Worm (Caenorhabditis elegans): ENCODE measurements around the gene mdt-27.

mdt-27 gene

ce11 chrV:9249206-9249605, 35.8 kb upstream of the mdt-27 start, which contains the start of gene str-94:
Gene str-94 (minus strand): TSS chrV:9249306.
- no peak for TF ChIP-seq aly-1 (tag; optimal IDR thresholded peaks at IDR 0.05)

- peak; percentile 39 for TF ChIP-seq F13C5.2 (tag; optimal IDR thresholded peaks at IDR 0.05)
- TF ChIP-seq ceh-13 (GFP tag; optimal IDR thresholded peaks at IDR 0.05), result no peak
- TF ChIP-seq aly-1 (tag; optimal IDR thresholded peaks at IDR 0.05), result no peak
Observed at ce11 chrV:9247416-9247815, 34.0 kb upstream of the mdt-27 start.

- no peak for TF ChIP-seq F13C5.2 (tag; optimal IDR thresholded peaks at IDR 0.05)
- TF ChIP-seq hnd-1 (tag; optimal IDR thresholded peaks at IDR 0.05), result no peak
- TF ChIP-seq scrt-1 (GFP tag; IDR thresholded peaks at IDR 0.05), result no peak
- TF ChIP-seq ets-7 (tag; optimal IDR thresholded peaks at IDR 0.05), result no peak
- no peak for TF ChIP-seq pes-1 (GFP tag; IDR thresholded peaks at IDR 0.05)
- TF ChIP-seq sea-1 (GFP tag; conservative IDR thresholded peaks at IDR 0.05), result no peak
- no peak for TF ChIP-seq hmbx-1 (tag; optimal IDR thresholded peaks at IDR 0.05)
- TF ChIP-seq tbx-37 (GFP tag; conservative IDR thresholded peaks at IDR 0.05), result no peak
- no peak for TF ChIP-seq flt-1 (GFP tag; IDR thresholded peaks at IDR 0.05)
- TF ChIP-seq tbx-11 (GFP tag; IDR thresholded peaks at IDR 0.05), result no peak
- TF ChIP-seq tra-4 (tag; optimal IDR thresholded peaks at IDR 0.05), result no peak
- TF ChIP-seq ama-1 (optimal IDR thresholded peaks at IDR 0.05), result no peak
- no peak for TF ChIP-seq B0310.2 (tag; optimal IDR thresholded peaks at IDR 0.05)
- TF ChIP-seq aly-1 (tag; optimal IDR thresholded peaks at IDR 0.05), result no peak
- no peak for TF ChIP-seq ceh-13 (GFP tag; optimal IDR thresholded peaks at IDR 0.05)
- no peak for TF ChIP-seq hmg-4 (GFP tag; optimal IDR thresholded peaks at IDR 0.05)
- no peak for TF ChIP-seq ceh-36 (tag; optimal IDR thresholded peaks at IDR 0.05)
Observed at ce11 chrV:9246260-9246659, 32.8 kb upstream of the mdt-27 start, which contains the start of gene aat-2. Gene aat-2 (minus strand): TSS chrV:9246360.

- TF ChIP-seq tra-4 (tag; optimal IDR thresholded peaks at IDR 0.05), result no peak
- TF ChIP-seq ceh-36 (tag; optimal IDR thresholded peaks at IDR 0.05), result no peak
- no peak for TF ChIP-seq ama-1 (optimal IDR thresholded peaks at IDR 0.05)
- TF ChIP-seq tbx-37 (GFP tag; conservative IDR thresholded peaks at IDR 0.05), result no peak
- no peak for TF ChIP-seq flt-1 (GFP tag; IDR thresholded peaks at IDR 0.05)
- no peak for TF ChIP-seq B0310.2 (tag; optimal IDR thresholded peaks at IDR 0.05)
- no peak for TF ChIP-seq ceh-13 (GFP tag; optimal IDR thresholded peaks at IDR 0.05)
- TF ChIP-seq hnd-1 (tag; optimal IDR thresholded peaks at IDR 0.05), result no peak
- no peak for TF ChIP-seq hmg-4 (GFP tag; optimal IDR thresholded peaks at IDR 0.05)
- TF ChIP-seq scrt-1 (GFP tag; IDR thresholded peaks at IDR 0.05), result no peak
- no peak for TF ChIP-seq F13C5.2 (tag; optimal IDR thresholded peaks at IDR 0.05)
Observed at ce11 chrV:9243171-9243996, 29.9 kb upstream of the mdt-27 start, which contains the start of gene glo-4. Gene glo-4 (minus strand): TSS chrV:9243221.

ce11 chrV:9232296-9232695, 18.8 kb upstream of the mdt-27 start, which contains the start of gene F07C3.3:
Gene F07C3.3 (minus strand): TSS chrV:9232396.
- TF ChIP-seq ceh-13 (GFP tag; optimal IDR thresholded peaks at IDR 0.05), result no peak
- no peak for TF ChIP-seq sea-1 (GFP tag; conservative IDR thresholded peaks at IDR 0.05)
- TF ChIP-seq flt-1 (GFP tag; IDR thresholded peaks at IDR 0.05), result no peak
- TF ChIP-seq ceh-36 (tag; optimal IDR thresholded peaks at IDR 0.05), result no peak
- TF ChIP-seq scrt-1 (GFP tag; IDR thresholded peaks at IDR 0.05), result no peak
- no peak for TF ChIP-seq F13C5.2 (tag; optimal IDR thresholded peaks at IDR 0.05)
- TF ChIP-seq hnd-1 (tag; optimal IDR thresholded peaks at IDR 0.05), result no peak
- TF ChIP-seq ets-7 (tag; optimal IDR thresholded peaks at IDR 0.05), result no peak
- no peak for TF ChIP-seq tbx-37 (GFP tag; conservative IDR thresholded peaks at IDR 0.05)
- no peak for TF ChIP-seq hmbx-1 (tag; optimal IDR thresholded peaks at IDR 0.05)
- TF ChIP-seq B0310.2 (tag; optimal IDR thresholded peaks at IDR 0.05), result no peak
- no peak for TF ChIP-seq ama-1 (optimal IDR thresholded peaks at IDR 0.05)
- no peak for TF ChIP-seq tbx-11 (GFP tag; IDR thresholded peaks at IDR 0.05)
- TF ChIP-seq pes-1 (GFP tag; IDR thresholded peaks at IDR 0.05), result no peak

- TF ChIP-seq hmbx-1 (tag; optimal IDR thresholded peaks at IDR 0.05), result no peak
- no peak for TF ChIP-seq hmg-4 (GFP tag; optimal IDR thresholded peaks at IDR 0.05)
Observed at ce11 chrV:9225675-9226144, 12.3 kb upstream of the mdt-27 start, which contains the start of gene F07C3.2. Gene F07C3.2 (plus strand): TSS chrV:9226094.

- TF ChIP-seq scrt-1 (GFP tag; IDR thresholded peaks at IDR 0.05) (no peak), tbx-11 (GFP tag; IDR thresholded peaks at IDR 0.05) (no peak), ets-7 (tag; optimal IDR thresholded peaks at IDR 0.05) (no peak), F13C5.2 (tag; optimal IDR thresholded peaks at IDR 0.05) (no peak), ceh-36 (tag; optimal IDR thresholded peaks at IDR 0.05) (no peak)
Observed at ce11 chrV:9224981-9225380, 11.5 kb upstream of the mdt-27 start.

- no peak for TF ChIP-seq tra-4 (tag; optimal IDR thresholded peaks at IDR 0.05)
- TF ChIP-seq ets-7 (tag; optimal IDR thresholded peaks at IDR 0.05), result no peak
- TF ChIP-seq ama-1 (optimal IDR thresholded peaks at IDR 0.05), result no peak
- TF ChIP-seq ceh-36 (tag; optimal IDR thresholded peaks at IDR 0.05), result no peak
- no peak for TF ChIP-seq tbx-37 (GFP tag; conservative IDR thresholded peaks at IDR 0.05)
- TF ChIP-seq pes-1 (GFP tag; IDR thresholded peaks at IDR 0.05), result no peak
- TF ChIP-seq flt-1 (GFP tag; IDR thresholded peaks at IDR 0.05), result no peak
Observed at ce11 chrV:9224377-9224776, 10.9 kb upstream of the mdt-27 start.
